Fruit fly (Drosophila melanogaster): Measurements from ENCODE around the gene CG10154.

- TF ChIP-seq rn (GFP tag; IDR thresholded peaks at IDR 0.05) (no peak), CG8301 (tag; optimal IDR thresholded peaks at IDR 0.05) (no peak), CG14655 (GFP tag; optimal IDR thresholded peaks at IDR 0.05) (no peak), CG12605 (GFP tag; IDR thresholded peaks at IDR 0.05) (no peak), Pif1A (GFP tag; optimal IDR thresholded peaks at IDR 0.05) (no peak)
Measured at dm6 chr3L:13474607-13475006, 37.7 kb upstream of the CG10154 start, which contains the start of gene CG10089.

All from whole organism, pupa.